Worm (Caenorhabditis elegans): ENCODE results near the gene B0432.7.

The B0432.7 gene

DNA sequence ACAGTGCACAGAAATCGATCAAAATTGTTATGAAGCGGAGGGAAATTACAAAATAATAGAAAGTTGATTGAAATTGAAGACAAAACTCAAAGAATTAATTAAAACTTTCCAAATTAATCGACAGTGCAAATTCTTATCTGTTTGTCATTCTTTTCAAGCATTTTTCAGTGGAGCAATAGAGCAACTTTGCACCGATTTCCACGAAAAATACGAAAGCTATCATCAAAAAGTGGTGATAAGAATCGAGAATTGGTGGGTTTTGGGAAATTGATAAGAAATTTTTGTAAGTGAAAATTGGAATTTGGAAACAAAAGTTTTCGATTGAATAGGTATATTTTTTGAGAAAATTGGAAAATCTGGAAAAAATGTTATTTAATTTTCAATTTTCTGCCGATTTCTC, 33.7 kb downstream of the B0432.7 start:
- TF ChIP-seq xbp-1 (tag; optimal IDR thresholded peaks at IDR 0.05) (no peak), jun-1 (tag; optimal IDR thresholded peaks at IDR 0.05) (no peak), efl-1 (optimal IDR thresholded peaks at IDR 0.05) (peak in 1 of 2 experiments; percentile 7), efl-1 (GFP tag; optimal IDR thresholded peaks at IDR 0.05 in 1 of 2) (peak in 1 of 2 experiments; percentile 88), nhr-47 (tag; optimal IDR thresholded peaks at IDR 0.05) (no peak), skn-1 (tag; optimal IDR thresholded peaks at IDR 0.05) (no peak), sox-4 (tag; optimal IDR thresholded peaks at IDR 0.05) (no peak), pqm-1 (tag; optimal IDR thresholded peaks at IDR 0.05) (peak; percentile 99), ama-1 (optimal IDR thresholded peaks at IDR 0.05) (no peak), egl-13 (tag; optimal IDR thresholded peaks at IDR 0.05) (no peak), ztf-11 (tag; optimal IDR thresholded peaks at IDR 0.05) (no peak), ceh-82 (tag; optimal IDR thresholded peaks at IDR 0.05) (no peak), elt-2 (tag; optimal IDR thresholded peaks at IDR 0.05) (peak; percentile 71), lin-35 (GFP tag; optimal IDR thresholded peaks at IDR 0.05) (peak in 1 of 2 experiments; percentile 27), lin-15B (tag; optimal IDR thresholded peaks at IDR 0.05) (no peak), lsy-2 (tag; optimal IDR thresholded peaks at IDR 0.05) (no peak), blmp-1 (tag; optimal IDR thresholded peaks at IDR 0.05) (no peak)

DNA sequence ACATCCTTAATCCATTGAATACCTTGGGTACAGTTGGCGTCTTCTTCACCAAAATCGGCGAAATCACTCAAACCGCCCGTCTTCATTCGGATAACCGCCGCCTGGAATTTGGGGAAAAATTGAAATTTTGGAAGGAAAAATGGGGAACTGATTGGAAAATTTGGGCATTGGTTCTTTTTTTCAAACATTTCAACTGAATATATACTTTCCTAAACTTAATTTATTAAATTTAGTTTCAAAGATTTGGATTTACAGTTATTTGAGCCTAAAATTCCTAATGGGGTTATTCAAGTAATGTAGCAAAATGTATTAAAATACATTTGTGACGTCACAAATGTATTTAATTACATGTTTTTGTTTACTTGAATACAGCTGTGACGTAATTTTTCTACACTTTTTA, 36.1 kb downstream of the B0432.7 start, which contains the start of gene laat-1:
TSS of gene laat-1 (minus strand) at position 101 of the 400 bp plus-strand sequence.
- TF ChIP-seq skn-1 (tag; optimal IDR thresholded peaks at IDR 0.05) (no peak), lin-35 (GFP tag; optimal IDR thresholded peaks at IDR 0.05) (no peak), ceh-63 (GFP tag; optimal IDR thresholded peaks at IDR 0.05) (no peak), dsc-1 (tag; optimal IDR thresholded peaks at IDR 0.05) (no peak), lin-13 (GFP tag; optimal IDR thresholded peaks at IDR 0.05) (no peak), ceh-88 (GFP tag; IDR thresholded peaks at IDR 0.05) (no peak), sptf-1 (tag; optimal IDR thresholded peaks at IDR 0.05) (no peak), nhr-12 (tag; optimal IDR thresholded peaks at IDR 0.05) (no peak), fkh-10 (GFP tag; optimal IDR thresholded peaks at IDR 0.05) (no peak), unc-98 (GFP tag; IDR thresholded peaks at IDR 0.05) (no peak), C34B4.2 (tag; optimal IDR thresholded peaks at IDR 0.05) (no peak)

DNA sequence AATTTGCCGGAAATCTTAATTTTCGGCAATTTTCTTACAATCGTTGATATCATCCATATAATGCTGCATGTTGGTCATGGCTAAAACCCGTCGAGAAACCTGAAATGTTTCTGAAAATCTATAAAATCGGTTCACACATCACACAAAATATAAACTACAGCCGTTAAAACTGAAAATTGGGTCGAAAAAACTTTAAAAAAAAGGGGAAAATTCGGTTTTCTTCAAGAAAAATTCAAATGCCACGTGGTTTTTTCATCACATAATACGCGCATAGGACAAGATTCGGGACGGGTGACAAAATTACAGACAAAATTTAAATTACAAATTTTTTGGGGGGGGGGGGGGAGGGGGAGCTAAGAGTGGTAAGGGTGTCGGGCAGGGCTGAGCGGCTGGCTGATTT, 41.1 kb downstream of the B0432.7 start, which contains the start of gene Y43H11AL.1:
TSS of gene Y43H11AL.1 (minus strand) at position 101 of the 400 bp plus-strand sequence.
- no peak for TF ChIP-seq ama-1 (optimal IDR thresholded peaks at IDR 0.05)
- TF ChIP-seq nhr-47 (tag; optimal IDR thresholded peaks at IDR 0.05) = no peak
- no peak for TF ChIP-seq dsc-1 (tag; optimal IDR thresholded peaks at IDR 0.05)
- TF ChIP-seq fkh-8 (tag; optimal IDR thresholded peaks at IDR 0.05) = no peak

DNA sequence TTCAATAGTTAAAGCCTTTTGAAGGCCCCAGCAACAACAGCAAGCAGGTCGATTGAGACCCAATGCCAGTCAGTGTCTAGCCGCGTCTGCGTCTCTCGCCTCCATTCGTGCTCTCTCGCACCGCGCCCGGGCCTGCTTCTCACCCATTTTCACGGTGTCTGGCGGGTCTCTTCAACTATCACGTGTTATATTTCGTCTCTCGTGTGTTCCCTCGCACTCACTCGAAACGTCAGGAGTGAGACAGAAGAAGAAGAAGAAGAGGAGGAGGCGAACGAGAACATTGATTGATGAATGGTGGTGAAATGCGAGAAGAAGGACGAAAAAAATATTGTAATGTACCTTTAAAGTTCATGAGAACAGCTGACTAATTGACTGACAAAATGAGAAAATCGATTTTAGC, 52.6 kb downstream of the B0432.7 start:
- TF ChIP-seq nhr-90 (tag; optimal IDR thresholded peaks at IDR 0.05; ENCODE audit: poor library complexity) (peak; percentile 70), ets-5 (GFP tag; IDR thresholded peaks at IDR 0.05) (no peak), nhr-12 (tag; optimal IDR thresholded peaks at IDR 0.05) (no peak), fkh-8 (tag; optimal IDR thresholded peaks at IDR 0.05) (peak; percentile 68), ceh-82 (tag; optimal IDR thresholded peaks at IDR 0.05) (peak; percentile 52 to 69 (median 67)), nhr-237 (tag; optimal IDR thresholded peaks at IDR 0.05) (no peak), blmp-1 (tag; optimal IDR thresholded peaks at IDR 0.05) (peak; percentile 35), efl-1 (optimal IDR thresholded peaks at IDR 0.05) (peak; percentile 82 to 89), efl-1 (GFP tag; optimal IDR thresholded peaks at IDR 0.05 in 1 of 2) (peak; percentile 72 to 97), jun-1 (tag; optimal IDR thresholded peaks at IDR 0.05) (peak; percentile 54), lin-15B (tag; optimal IDR thresholded peaks at IDR 0.05) (peak; percentile 33), skn-1 (tag; optimal IDR thresholded peaks at IDR 0.05) (peak; percentile 72), nhr-47 (tag; optimal IDR thresholded peaks at IDR 0.05) (peak; percentile 80), lsy-2 (tag; optimal IDR thresholded peaks at IDR 0.05) (peak; percentile 68 to 71), swsn-7 (tag; optimal IDR thresholded peaks at IDR 0.05) (peak; percentile 71), irx-1 (tag; optimal IDR thresholded peaks at IDR 0.05) (peak; percentile 52), C16A3.4 (tag; optimal IDR thresholded peaks at IDR 0.05) (peak; percentile 55), nhr-76 (tag; optimal IDR thresholded peaks at IDR 0.05) (no peak), unc-130 (tag; optimal IDR thresholded peaks at IDR 0.05) (no peak), xbp-1 (tag; optimal IDR thresholded peaks at IDR 0.05) (peak; percentile 57), elt-2 (tag; optimal IDR thresholded peaks at IDR 0.05) (peak; percentile 5), ztf-4 (tag; optimal IDR thresholded peaks at IDR 0.05) (peak; percentile 83), mdl-1 (tag; optimal IDR thresholded peaks at IDR 0.05) (peak; percentile 50 to 92), elt-3 (tag; optimal IDR thresholded peaks at IDR 0.05) (peak in 3 of 6 experiments; percentile 7 to 25 (median 15)), nhr-28 (tag; optimal IDR thresholded peaks at IDR 0.05) (no peak), fos-1 (tag; optimal IDR thresholded peaks at IDR 0.05) (peak; percentile 38), rnt-1 (tag; optimal IDR thresholded peaks at IDR 0.05) (peak; percentile 76), isw-1 (GFP tag; IDR thresholded peaks at IDR 0.05) (peak; percentile 26; the same call in 1 of the 2 replicates), lin-13 (GFP tag; optimal IDR thresholded peaks at IDR 0.05) (peak; percentile 72), snu-23 (GFP tag; optimal IDR thresholded peaks at IDR 0.05) (peak; percentile 90), nhr-20 (tag; optimal IDR thresholded peaks at IDR 0.05) (peak; percentile 79), F16B12.6 (tag; optimal IDR thresholded peaks at IDR 0.05) (peak; percentile 2), lin-35 (GFP tag; optimal IDR thresholded peaks at IDR 0.05) (peak; percentile 81 to 85)

Data from whole organism, L1 larva.